Worm (Caenorhabditis elegans) whole organism, L3 larva: ENCODE measurements around the gene plc-1.

ENCODE experiments used
- ZK546.5 ChIP-seq: sonication (generic microtip); optimal IDR thresholded peaks from 2 replicates; lab custom pipeline; 2017; ENCODE audit warnings: missing biosample characterization, missing genetic modification characterization
- aly-2 ChIP-seq: fragments of 150-350 bp; optimal IDR thresholded peaks from 2 replicates; lab custom pipeline; 2014; ENCODE audit warnings: missing biosample characterization, missing genetic modification characterization
- ama-1 ChIP-seq: fragments of 150-350 bp; optimal IDR thresholded peaks from 2 replicates; lab custom pipeline; 2018
- ceh-16 ChIP-seq: sonication (generic microtip); optimal IDR thresholded peaks from 2 replicates; lab custom pipeline; 2017; ENCODE audit warnings: missing biosample characterization, missing genetic modification characterization
- ceh-28 ChIP-seq: fragments of 150-350 bp; optimal IDR thresholded peaks from 2 replicates; lab custom pipeline; 2014; ENCODE audit warnings: missing biosample characterization, missing genetic modification reagents, missing genetic modification characterization
- ceh-82 ChIP-seq: fragments of 150-350 bp; optimal IDR thresholded peaks from 2 replicates; lab custom pipeline; 2014; ENCODE audit warnings: missing biosample characterization, missing genetic modification characterization
- daf-12 ChIP-seq: fragments of 150-350 bp; optimal IDR thresholded peaks from 2 replicates; lab custom pipeline; 2014; ENCODE audit warnings: missing biosample characterization, missing genetic modification reagents, missing genetic modification characterization
- egl-27 ChIP-seq: sonication (generic microtip); optimal IDR thresholded peaks from 4 replicates; lab custom pipeline; 2017; ENCODE audit warnings: missing biosample characterization, missing genetic modification reagents, missing genetic modification characterization
- egl-5 ChIP-seq: fragments of 150-350 bp; optimal IDR thresholded peaks from 2 replicates; lab custom pipeline; 2017; ENCODE audit warnings: missing biosample characterization, missing genetic modification reagents, missing genetic modification characterization, inconsistent platforms
- elt-1 ChIP-seq: fragments of 150-350 bp; optimal IDR thresholded peaks from 2 replicates; lab custom pipeline; 2014; ENCODE audit warnings: missing biosample characterization, missing genetic modification characterization
- elt-2 ChIP-seq: sonication (generic microtip); optimal IDR thresholded peaks from 2 replicates; lab custom pipeline; 2016; ENCODE audit warnings: missing genetic modification reagents, mild to moderate bottlenecking, missing genetic modification characterization, missing compliant biosample characterization
- elt-3 ChIP-seq, 3 experiments: fragments of 150-350 bp in 1 of 3; sonication (generic microtip) in 2 of 3; optimal IDR thresholded peaks; 2 replicates in 2 of 3; 4 replicates in 1 of 3; lab custom pipeline; 2014 to 2017; ENCODE audit warnings: missing biosample characterization in 3 of 3, missing genetic modification characterization in 3 of 3
- eor-1 ChIP-seq, 2 experiments: fragments of 150-350 bp; optimal IDR thresholded peaks; 2 replicates each; lab custom pipeline; 2014 to 2018; ENCODE audit warnings: missing biosample characterization in 2 of 2, missing genetic modification characterization in 2 of 2
- fkh-10 ChIP-seq: sonication (generic microtip); optimal IDR thresholded peaks from 2 replicates; lab custom pipeline; 2017; ENCODE audit warnings: missing biosample characterization, missing genetic modification reagents, missing genetic modification characterization
- fkh-2 ChIP-seq: fragments of 150-350 bp; optimal IDR thresholded peaks from 2 replicates; lab custom pipeline; 2014; ENCODE audit warnings: missing biosample characterization, missing genetic modification reagents, missing genetic modification characterization
- hmg-11 ChIP-seq: sonication (generic microtip); optimal IDR thresholded peaks from 2 replicates; lab custom pipeline; 2016; ENCODE audit warnings: missing genetic modification characterization, missing compliant biosample characterization
- jun-1 ChIP-seq: fragments of 150-350 bp; optimal IDR thresholded peaks from 2 replicates; lab custom pipeline; 2014; ENCODE audit warnings: missing biosample characterization, missing genetic modification reagents, missing genetic modification characterization
- lin-15B ChIP-seq: fragments of 150-350 bp; optimal IDR thresholded peaks from 2 replicates; lab custom pipeline; 2014; ENCODE audit warnings: missing biosample characterization, missing genetic modification characterization
- lsy-12 ChIP-seq: sonication (generic microtip); optimal IDR thresholded peaks from 2 replicates; lab custom pipeline; 2016; ENCODE audit warnings: mild to moderate bottlenecking, missing genetic modification characterization, missing compliant biosample characterization
- mml-1 ChIP-seq: fragments of 150-350 bp; sonication (generic microtip); optimal IDR thresholded peaks from 3 replicates; lab custom pipeline; 2014; ENCODE audit warnings: missing biosample characterization, missing genetic modification characterization
- nfya-1 ChIP-seq: sonication (generic microtip); optimal IDR thresholded peaks from 2 replicates; lab custom pipeline; 2017; ENCODE audit warnings: missing genetic modification characterization, mild to moderate bottlenecking, missing compliant biosample characterization, antibody characterized with exemption, moderate library complexity; ENCODE audit not compliant: insufficient read depth
- nhr-11 ChIP-seq: fragments of 150-350 bp; optimal IDR thresholded peaks from 2 replicates; lab custom pipeline; 2014; ENCODE audit warnings: missing biosample characterization, missing genetic modification characterization
- nhr-23 ChIP-seq: fragments of 150-350 bp; optimal IDR thresholded peaks from 2 replicates; lab custom pipeline; 2014; ENCODE audit warnings: missing biosample characterization, missing genetic modification reagents, missing genetic modification characterization
- nhr-25 ChIP-seq: sonication (generic microtip); optimal IDR thresholded peaks from 2 replicates; lab custom pipeline; 2017; ENCODE audit warnings: missing biosample characterization, missing genetic modification characterization
- nhr-43 ChIP-seq: sonication (generic microtip); optimal IDR thresholded peaks from 2 replicates; lab custom pipeline; 2016; ENCODE audit warnings: mild to moderate bottlenecking, missing genetic modification characterization, missing compliant biosample characterization; ENCODE audit not compliant: poor library complexity, severe bottlenecking
- nhr-67 ChIP-seq: fragments of 150-350 bp; optimal IDR thresholded peaks from 2 replicates; lab custom pipeline; 2014; ENCODE audit warnings: missing biosample characterization, missing genetic modification characterization
- pqm-1 ChIP-seq: fragments of 150-350 bp; optimal IDR thresholded peaks from 2 replicates; lab custom pipeline; 2017; ENCODE audit warnings: missing biosample characterization, missing genetic modification characterization, inconsistent platforms
- sea-2 ChIP-seq: fragments of 150-350 bp; sonication (generic microtip); optimal IDR thresholded peaks from 4 replicates; lab custom pipeline; 2014; ENCODE audit warnings: missing biosample characterization, missing genetic modification reagents, missing genetic modification characterization
- skn-1 ChIP-seq: fragments of 150-350 bp; optimal IDR thresholded peaks from 2 replicates; lab custom pipeline; 2014; ENCODE audit warnings: missing biosample characterization, missing genetic modification characterization
- snpc-4 ChIP-seq: fragments of 150-350 bp; optimal IDR thresholded peaks from 2 replicates; lab custom pipeline; 2014; ENCODE audit warnings: missing biosample characterization, missing genetic modification characterization
- unc-39 ChIP-seq: sonication (generic microtip); optimal IDR thresholded peaks from 4 replicates; lab custom pipeline; 2017; ENCODE audit warnings: missing biosample characterization, missing genetic modification characterization
- unc-62 ChIP-seq: fragments of 150-350 bp; sonication (generic microtip); optimal IDR thresholded peaks from 4 replicates; lab custom pipeline; 2014; ENCODE audit warnings: missing biosample characterization, missing genetic modification reagents, missing genetic modification characterization
- zag-1 ChIP-seq: fragments of 150-350 bp; optimal IDR thresholded peaks from 2 replicates; lab custom pipeline; 2014; ENCODE audit warnings: missing biosample characterization, missing genetic modification characterization
- ztf-11 ChIP-seq: fragments of 150-350 bp; optimal IDR thresholded peaks from 2 replicates; lab custom pipeline; 2014; ENCODE audit warnings: missing biosample characterization, missing genetic modification characterization
- ztf-4 ChIP-seq: fragments of 150-350 bp; optimal IDR thresholded peaks from 2 replicates; lab custom pipeline; 2014; ENCODE audit warnings: missing biosample characterization, missing genetic modification characterization

plc-1 gene

DNA sequence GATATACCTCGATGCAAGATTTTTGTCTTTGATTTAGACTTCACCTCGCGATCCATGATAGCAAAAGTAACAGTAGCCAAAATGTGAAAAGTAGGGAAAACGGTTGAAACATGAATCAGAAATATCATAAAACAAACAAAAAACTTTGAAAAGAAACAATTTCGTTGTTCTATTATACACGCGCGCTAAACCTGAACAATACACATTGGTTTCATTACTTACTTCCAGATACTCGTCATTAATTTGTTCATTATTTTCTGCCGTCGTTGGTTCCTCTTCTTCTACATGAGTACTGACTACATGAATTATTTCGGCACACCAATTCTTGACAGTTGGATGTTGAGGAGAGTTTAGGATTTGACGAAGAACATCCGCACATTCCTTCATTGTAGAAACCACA lies 17.9 kb downstream of the plc-1 start, which contains the start of gene F31B12.3:
Gene F31B12.3, minus strand, starts transcription at position 101 of the 400 bp plus-strand sequence.
- TF ChIP-seq daf-12 (tag; lab: Kevin White, UChicago), result no peak
- no peak for TF ChIP-seq nfya-1 (tag; lab: Kevin White, UChicago)

DNA sequence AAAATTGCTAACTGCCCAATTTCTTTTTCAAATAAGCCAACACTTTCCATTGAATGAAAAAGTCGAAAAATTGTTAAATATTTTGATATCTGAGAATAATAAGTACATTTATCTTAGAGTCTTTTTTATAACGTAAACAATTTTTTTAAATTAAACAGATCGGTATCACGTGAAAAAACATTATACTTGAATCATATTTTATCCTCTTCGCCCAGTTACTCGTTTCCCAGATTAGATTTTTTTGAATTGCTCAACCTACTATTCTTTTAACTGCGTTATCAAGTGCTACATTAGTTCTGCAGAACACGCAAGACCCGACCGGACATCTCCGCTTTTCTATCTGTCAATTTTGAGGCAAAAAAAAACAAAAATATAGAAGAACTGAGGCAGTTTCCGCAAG lies 34.0 kb downstream of the plc-1 start, which contains the start of gene F31B12.4:
Gene F31B12.4, plus strand, starts transcription at position 301 of the 400 bp plus-strand sequence.
- TF ChIP-seq lsy-12 (tag; lab: Kevin White, UChicago) (no peak), ceh-28 (tag; lab: Kevin White, UChicago) (no peak), ceh-16 (tag; lab: Kevin White, UChicago) (no peak), ZK546.5 (tag; lab: Kevin White, UChicago) (no peak), fkh-10 (GFP tag; lab: Kevin White, UChicago) (no peak), sea-2 (GFP tag; lab: Kevin White, UChicago) (no peak), mml-1 (tag; lab: Kevin White, UChicago) (no peak), nhr-67 (tag; lab: Kevin White, UChicago) (no peak), nhr-43 (tag; lab: Kevin White, UChicago) (no peak), daf-12 (tag; lab: Kevin White, UChicago) (no peak), jun-1 (tag; lab: Kevin White, UChicago) (no peak), zag-1 (tag; lab: Kevin White, UChicago) (no peak), hmg-11 (tag; lab: Kevin White, UChicago) (no peak), nhr-23 (tag; lab: Kevin White, UChicago) (no peak), snpc-4 (tag; lab: Kevin White, UChicago) (no peak), unc-62 (GFP tag; lab: Kevin White, UChicago) (no peak), elt-1 (no peak), pqm-1 (no peak), egl-27 (tag; lab: Kevin White, UChicago) (no peak), skn-1 (tag; lab: Kevin White, UChicago) (no peak)

DNA sequence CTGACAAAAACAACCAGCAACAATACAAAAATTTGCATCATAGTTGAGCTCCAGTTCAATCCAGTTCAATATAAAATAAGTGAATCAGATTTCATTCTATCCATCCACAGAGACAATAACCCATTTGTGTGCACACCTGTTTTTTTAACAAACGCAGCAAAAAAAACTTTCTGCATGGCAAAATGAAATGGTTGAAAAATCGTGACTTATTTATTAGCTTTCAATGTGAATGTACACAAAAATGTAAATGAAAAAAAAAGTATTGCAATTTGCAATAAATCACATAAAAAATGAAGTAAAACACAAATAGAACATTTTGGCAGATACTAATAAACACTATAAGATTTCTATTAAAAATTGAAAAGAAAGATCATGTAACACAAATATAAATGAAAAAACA lies 43.8 kb downstream of the plc-1 start, which contains the start of gene T05A10.6:
Gene T05A10.6, minus strand, starts transcription at position 101 of the 400 bp plus-strand sequence.
- TF ChIP-seq eor-1 (tag; optimal IDR thresholded peaks at IDR 0.05; lab: Kevin White, UChicago), result no peak
- no peak for TF ChIP-seq elt-2 (tag; lab: Kevin White, UChicago)
- TF ChIP-seq elt-3 (tag; optimal IDR thresholded peaks at IDR 0.05; lab: Kevin White, UChicago), result no peak
- TF ChIP-seq fkh-2, result no peak
- no peak for TF ChIP-seq ceh-28 (tag; lab: Kevin White, UChicago)
- TF ChIP-seq nhr-67 (tag; lab: Kevin White, UChicago), result no peak
- TF ChIP-seq ama-1 (lab: Kevin White, UChicago), result no peak
- TF ChIP-seq lsy-12 (tag; lab: Kevin White, UChicago), result no peak
- no peak for TF ChIP-seq sea-2 (GFP tag; lab: Kevin White, UChicago)
- TF ChIP-seq elt-1, result no peak
- TF ChIP-seq daf-12 (tag; lab: Kevin White, UChicago), result no peak
- TF ChIP-seq nhr-11 (tag; lab: Kevin White, UChicago), result no peak
- TF ChIP-seq mml-1 (tag; lab: Kevin White, UChicago), result no peak
- no peak for TF ChIP-seq ztf-11 (tag; lab: Kevin White, UChicago)
- no peak for TF ChIP-seq aly-2 (tag; lab: Kevin White, UChicago)
- no peak for TF ChIP-seq egl-5 (tag; lab: Kevin White, UChicago)
- TF ChIP-seq ceh-82 (tag; lab: Kevin White, UChicago), result no peak
- TF ChIP-seq ztf-4 (tag; lab: Kevin White, UChicago), result no peak
- no peak for TF ChIP-seq unc-62 (GFP tag; lab: Kevin White, UChicago)

DNA sequence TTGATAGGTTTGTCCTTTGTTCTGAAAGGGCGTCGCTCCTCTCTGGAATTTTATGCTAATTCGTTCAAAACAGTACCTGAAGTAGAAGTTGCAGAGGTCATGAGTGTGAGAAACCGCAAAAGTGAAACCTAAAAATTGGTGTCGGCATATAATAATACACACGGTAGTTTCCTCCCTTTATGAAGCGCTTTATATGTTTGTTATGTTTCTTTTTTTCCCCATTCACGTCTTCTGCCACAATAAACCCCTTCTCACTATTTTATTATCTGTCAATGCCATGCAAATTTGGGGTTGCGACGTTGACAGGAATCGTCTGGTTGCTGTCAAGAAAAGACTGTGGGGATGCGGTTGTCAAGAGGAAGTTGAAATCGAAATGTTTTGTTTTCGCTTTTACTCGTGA lies 46.0 kb downstream of the plc-1 start, which contains the start of gene vap-2:
Gene vap-2, minus strand, starts transcription at position 101 of the 400 bp plus-strand sequence.
- no peak for TF ChIP-seq elt-3 (tag; optimal IDR thresholded peaks at IDR 0.05; lab: Kevin White, UChicago)

DNA sequence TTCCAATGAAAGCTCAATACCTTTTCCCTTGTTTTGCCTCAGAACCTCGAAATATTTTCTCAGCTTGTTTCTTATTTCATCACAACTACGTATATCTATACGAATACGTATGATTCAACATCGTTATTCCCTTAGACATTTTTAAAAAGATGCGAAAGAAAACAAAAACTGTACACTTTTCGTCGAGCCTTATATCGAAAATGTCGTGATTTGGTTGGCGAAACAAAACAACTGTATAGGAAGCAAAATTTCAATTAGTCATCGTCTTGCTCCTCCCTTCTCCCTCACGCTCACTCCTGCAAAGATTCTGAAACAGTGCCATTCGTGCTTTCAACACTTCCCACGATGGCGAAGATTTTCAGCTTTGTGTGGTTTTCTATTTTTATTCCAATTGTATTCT lies 51.2 kb downstream of the plc-1 start, which contains the start of gene ttr-14:
Gene ttr-14, plus strand, starts transcription at position 301 of the 400 bp plus-strand sequence.
- TF ChIP-seq unc-39, result no peak
- TF ChIP-seq lin-15B (tag; lab: Kevin White, UChicago), result no peak
- TF ChIP-seq ztf-11 (tag; lab: Kevin White, UChicago), result no peak
- no peak for TF ChIP-seq elt-1
- no peak for TF ChIP-seq skn-1 (tag; lab: Kevin White, UChicago)
- no peak for TF ChIP-seq sea-2 (GFP tag; lab: Kevin White, UChicago)
- no peak for TF ChIP-seq nhr-25 (tag; lab: Kevin White, UChicago)
- no peak for TF ChIP-seq pqm-1
- no peak for TF ChIP-seq ama-1 (lab: Kevin White, UChicago)
- TF ChIP-seq mml-1 (tag; lab: Kevin White, UChicago), result no peak
- no peak for TF ChIP-seq ZK546.5 (tag; lab: Kevin White, UChicago)
- TF ChIP-seq, all 47 proteins: peak for 0
